Fruit fly (Drosophila melanogaster) whole organism, adult: ENCODE data around the gene ps.

Source experiments
- CG33017 ChIP-seq: fragments of 200-800 bp; sonication (Bioruptor generic); optimal IDR thresholded peaks from 2 replicates; lab custom pipeline; 2018; ENCODE audit warnings: missing biosample characterization, mild to moderate bottlenecking, missing genetic modification characterization, moderate library complexity
- cic ChIP-seq: fragments of 200-800 bp; sonication (Bioruptor generic); optimal IDR thresholded peaks from 2 replicates; lab custom pipeline; 2017; ENCODE audit warnings: missing biosample characterization, mild to moderate bottlenecking, missing genetic modification characterization, moderate library complexity
- toe ChIP-seq: fragments of 200-800 bp; sonication (Bioruptor generic); optimal IDR thresholded peaks from 2 replicates; lab custom pipeline; 2016; ENCODE audit warnings: missing biosample characterization, missing genetic modification characterization

dm6 chr3R:9404104-9404512, 13.6 kb upstream of the ps start, which contains the start of the genes CG9356, BBIP1 and CG8135:
- peak; percentile 36 for TF ChIP-seq CG33017 (tag; lab: Kevin White, UChicago)
- peak; percentile 81 for TF ChIP-seq toe (GFP tag; lab: Kevin White, UChicago)
- TF ChIP-seq cic (GFP tag; lab: Kevin White, UChicago), result peak; percentile 62
